Worm (Caenorhabditis elegans) whole organism, L3 larva: ENCODE measurements around the gene eif-3.D.
A peak's percentile ranks its signal among the peaks of the same experiment; 100 is the strongest.

Experiments used
- R02D3.7 ChIP-seq: fragments of 150-350 bp; optimal IDR thresholded peaks from 2 replicates; lab custom pipeline; 2014; ENCODE audit warnings: missing biosample characterization, missing genetic modification characterization
- ZK546.5 ChIP-seq: sonication (generic microtip); optimal IDR thresholded peaks from 2 replicates; lab custom pipeline; 2017; ENCODE audit warnings: missing biosample characterization, missing genetic modification characterization
- aly-2 ChIP-seq: fragments of 150-350 bp; optimal IDR thresholded peaks from 2 replicates; lab custom pipeline; 2014; ENCODE audit warnings: missing biosample characterization, missing genetic modification characterization
- ama-1 ChIP-seq: fragments of 150-350 bp; optimal IDR thresholded peaks from 2 replicates; lab custom pipeline; 2018
- ceh-16 ChIP-seq: sonication (generic microtip); optimal IDR thresholded peaks from 2 replicates; lab custom pipeline; 2017; ENCODE audit warnings: missing biosample characterization, missing genetic modification characterization
- ceh-28 ChIP-seq: fragments of 150-350 bp; optimal IDR thresholded peaks from 2 replicates; lab custom pipeline; 2014; ENCODE audit warnings: missing biosample characterization, missing genetic modification reagents, missing genetic modification characterization
- ceh-82 ChIP-seq: fragments of 150-350 bp; optimal IDR thresholded peaks from 2 replicates; lab custom pipeline; 2014; ENCODE audit warnings: missing biosample characterization, missing genetic modification characterization
- ceh-9 ChIP-seq: sonication (generic microtip); optimal IDR thresholded peaks from 2 replicates; lab custom pipeline; 2018; ENCODE audit warnings: missing biosample characterization, missing genetic modification characterization
- daf-12 ChIP-seq: fragments of 150-350 bp; optimal IDR thresholded peaks from 2 replicates; lab custom pipeline; 2014; ENCODE audit warnings: missing biosample characterization, missing genetic modification reagents, missing genetic modification characterization
- egl-27 ChIP-seq: sonication (generic microtip); optimal IDR thresholded peaks from 4 replicates; lab custom pipeline; 2017; ENCODE audit warnings: missing biosample characterization, missing genetic modification reagents, missing genetic modification characterization
- egl-5 ChIP-seq: fragments of 150-350 bp; optimal IDR thresholded peaks from 2 replicates; lab custom pipeline; 2017; ENCODE audit warnings: missing biosample characterization, missing genetic modification reagents, missing genetic modification characterization, inconsistent platforms
- elt-1 ChIP-seq: fragments of 150-350 bp; optimal IDR thresholded peaks from 2 replicates; lab custom pipeline; 2014; ENCODE audit warnings: missing biosample characterization, missing genetic modification characterization
- elt-2 ChIP-seq: sonication (generic microtip); optimal IDR thresholded peaks from 2 replicates; lab custom pipeline; 2016; ENCODE audit warnings: missing genetic modification reagents, mild to moderate bottlenecking, missing genetic modification characterization, missing compliant biosample characterization
- elt-3 ChIP-seq, 3 experiments: fragments of 150-350 bp in 1 of 3; sonication (generic microtip) in 2 of 3; optimal IDR thresholded peaks; 2 replicates in 2 of 3; 4 replicates in 1 of 3; lab custom pipeline; 2014 to 2017; ENCODE audit warnings: missing biosample characterization in 3 of 3, missing genetic modification characterization in 3 of 3
- eor-1 ChIP-seq, 2 experiments: fragments of 150-350 bp; optimal IDR thresholded peaks; 2 replicates each; lab custom pipeline; 2014 to 2018; ENCODE audit warnings: missing biosample characterization in 2 of 2, missing genetic modification characterization in 2 of 2
- fkh-10 ChIP-seq: sonication (generic microtip); optimal IDR thresholded peaks from 2 replicates; lab custom pipeline; 2017; ENCODE audit warnings: missing biosample characterization, missing genetic modification reagents, missing genetic modification characterization
- fkh-2 ChIP-seq: fragments of 150-350 bp; optimal IDR thresholded peaks from 2 replicates; lab custom pipeline; 2014; ENCODE audit warnings: missing biosample characterization, missing genetic modification reagents, missing genetic modification characterization
- fos-1 ChIP-seq: fragments of 150-350 bp; optimal IDR thresholded peaks from 2 replicates; lab custom pipeline; 2014; ENCODE audit warnings: missing biosample characterization, missing genetic modification characterization
- hmg-11 ChIP-seq: sonication (generic microtip); optimal IDR thresholded peaks from 2 replicates; lab custom pipeline; 2016; ENCODE audit warnings: missing genetic modification characterization, missing compliant biosample characterization
- jun-1 ChIP-seq: fragments of 150-350 bp; optimal IDR thresholded peaks from 2 replicates; lab custom pipeline; 2014; ENCODE audit warnings: missing biosample characterization, missing genetic modification reagents, missing genetic modification characterization
- lin-15B ChIP-seq: fragments of 150-350 bp; optimal IDR thresholded peaks from 2 replicates; lab custom pipeline; 2014; ENCODE audit warnings: missing biosample characterization, missing genetic modification characterization
- lin-39 ChIP-seq: fragments of 150-350 bp; optimal IDR thresholded peaks from 2 replicates; lab custom pipeline; 2018; ENCODE audit warnings: missing biosample characterization, missing genetic modification reagents, missing genetic modification characterization
- lsy-12 ChIP-seq: sonication (generic microtip); optimal IDR thresholded peaks from 2 replicates; lab custom pipeline; 2016; ENCODE audit warnings: mild to moderate bottlenecking, missing genetic modification characterization, missing compliant biosample characterization
- mdl-1 ChIP-seq: fragments of 150-350 bp; optimal IDR thresholded peaks from 2 replicates; lab custom pipeline; 2014; ENCODE audit warnings: missing biosample characterization, missing genetic modification characterization
- mml-1 ChIP-seq: fragments of 150-350 bp; sonication (generic microtip); optimal IDR thresholded peaks from 3 replicates; lab custom pipeline; 2014; ENCODE audit warnings: missing biosample characterization, missing genetic modification characterization
- nfya-1 ChIP-seq: sonication (generic microtip); optimal IDR thresholded peaks from 2 replicates; lab custom pipeline; 2017; ENCODE audit warnings: missing genetic modification characterization, mild to moderate bottlenecking, missing compliant biosample characterization, antibody characterized with exemption, moderate library complexity; ENCODE audit not compliant: insufficient read depth
- nhr-11 ChIP-seq: fragments of 150-350 bp; optimal IDR thresholded peaks from 2 replicates; lab custom pipeline; 2014; ENCODE audit warnings: missing biosample characterization, missing genetic modification characterization
- nhr-12 ChIP-seq: fragments of 150-350 bp; optimal IDR thresholded peaks from 2 replicates; lab custom pipeline; 2014; ENCODE audit warnings: missing biosample characterization, missing genetic modification characterization
- nhr-23 ChIP-seq: fragments of 150-350 bp; optimal IDR thresholded peaks from 2 replicates; lab custom pipeline; 2014; ENCODE audit warnings: missing biosample characterization, missing genetic modification reagents, missing genetic modification characterization
- nhr-237 ChIP-seq: fragments of 150-350 bp; optimal IDR thresholded peaks from 2 replicates; lab custom pipeline; 2014; ENCODE audit warnings: missing biosample characterization, missing genetic modification characterization
- nhr-25 ChIP-seq: sonication (generic microtip); optimal IDR thresholded peaks from 2 replicates; lab custom pipeline; 2017; ENCODE audit warnings: missing biosample characterization, missing genetic modification characterization
- nhr-28 ChIP-seq: fragments of 150-350 bp; optimal IDR thresholded peaks from 2 replicates; lab custom pipeline; 2014; ENCODE audit warnings: missing biosample characterization, missing genetic modification characterization
- nhr-43 ChIP-seq: sonication (generic microtip); optimal IDR thresholded peaks from 2 replicates; lab custom pipeline; 2016; ENCODE audit warnings: mild to moderate bottlenecking, missing genetic modification characterization, missing compliant biosample characterization; ENCODE audit not compliant: poor library complexity, severe bottlenecking
- nhr-67 ChIP-seq: fragments of 150-350 bp; optimal IDR thresholded peaks from 2 replicates; lab custom pipeline; 2014; ENCODE audit warnings: missing biosample characterization, missing genetic modification characterization
- nhr-76 ChIP-seq: fragments of 150-350 bp; sonication (generic microtip); optimal IDR thresholded peaks from 5 replicates; lab custom pipeline; 2014; ENCODE audit warnings: missing biosample characterization, missing genetic modification characterization
- nhr-77 ChIP-seq: fragments of 150-350 bp; optimal IDR thresholded peaks from 2 replicates; lab custom pipeline; 2014; ENCODE audit warnings: missing biosample characterization, missing genetic modification characterization
- pha-4 ChIP-seq: fragments of 150-350 bp; optimal IDR thresholded peaks from 2 replicates; lab custom pipeline; 2014; ENCODE audit warnings: missing biosample characterization, missing genetic modification reagents, missing genetic modification characterization
- pqm-1 ChIP-seq: fragments of 150-350 bp; optimal IDR thresholded peaks from 2 replicates; lab custom pipeline; 2017; ENCODE audit warnings: missing biosample characterization, missing genetic modification characterization, inconsistent platforms
- sea-2 ChIP-seq: fragments of 150-350 bp; sonication (generic microtip); optimal IDR thresholded peaks from 4 replicates; lab custom pipeline; 2014; ENCODE audit warnings: missing biosample characterization, missing genetic modification reagents, missing genetic modification characterization
- skn-1 ChIP-seq: fragments of 150-350 bp; optimal IDR thresholded peaks from 2 replicates; lab custom pipeline; 2014; ENCODE audit warnings: missing biosample characterization, missing genetic modification characterization
- snpc-4 ChIP-seq: fragments of 150-350 bp; optimal IDR thresholded peaks from 2 replicates; lab custom pipeline; 2014; ENCODE audit warnings: missing biosample characterization, missing genetic modification characterization
- tbx-2 ChIP-seq: sonication (generic microtip); optimal IDR thresholded peaks from 2 replicates; lab custom pipeline; 2016; ENCODE audit warnings: mild to moderate bottlenecking, missing genetic modification characterization, missing compliant biosample characterization
- unc-39 ChIP-seq: sonication (generic microtip); optimal IDR thresholded peaks from 4 replicates; lab custom pipeline; 2017; ENCODE audit warnings: missing biosample characterization, missing genetic modification characterization
- unc-62 ChIP-seq: fragments of 150-350 bp; sonication (generic microtip); optimal IDR thresholded peaks from 4 replicates; lab custom pipeline; 2014; ENCODE audit warnings: missing biosample characterization, missing genetic modification reagents, missing genetic modification characterization
- zag-1 ChIP-seq: fragments of 150-350 bp; optimal IDR thresholded peaks from 2 replicates; lab custom pipeline; 2014; ENCODE audit warnings: missing biosample characterization, missing genetic modification characterization
- ztf-11 ChIP-seq: fragments of 150-350 bp; optimal IDR thresholded peaks from 2 replicates; lab custom pipeline; 2014; ENCODE audit warnings: missing biosample characterization, missing genetic modification characterization
- ztf-4 ChIP-seq: fragments of 150-350 bp; optimal IDR thresholded peaks from 2 replicates; lab custom pipeline; 2014; ENCODE audit warnings: missing biosample characterization, missing genetic modification characterization

Gene eif-3.D

DNA sequence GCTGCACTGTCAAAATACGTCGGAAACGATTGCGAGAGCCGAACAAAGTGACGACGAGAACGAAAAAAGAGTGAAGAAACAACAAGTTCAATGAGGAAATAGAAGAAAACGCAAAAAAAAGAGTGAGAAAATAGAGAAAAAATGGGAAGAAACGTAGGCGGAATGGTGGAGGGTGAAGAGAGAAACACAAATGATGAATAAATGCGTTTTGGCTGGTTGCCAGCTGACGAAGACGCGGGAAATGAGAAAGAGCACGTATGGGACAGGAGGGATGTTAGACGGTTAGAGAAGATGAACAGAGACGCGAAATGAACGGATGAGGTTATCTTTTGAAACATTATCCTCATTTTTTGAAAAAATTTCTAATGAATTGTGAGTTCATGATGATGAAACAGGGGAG, 13.6 kb upstream of the eif-3.D start:
- no peak for TF ChIP-seq ZK546.5 (tag; lab: Kevin White, UChicago)
- no peak for TF ChIP-seq pqm-1 (tag; lab: Kevin White, UChicago)
- TF ChIP-seq nhr-77 = no peak
- TF ChIP-seq mdl-1 = no peak
- TF ChIP-seq nfya-1 (tag; lab: Kevin White, UChicago) = peak; percentile 85
- TF ChIP-seq pha-4 (tag; lab: Kevin White, UChicago) = peak; percentile 74
- no peak for TF ChIP-seq unc-39 (tag; lab: Kevin White, UChicago)
- peak; percentile 9 for TF ChIP-seq tbx-2 (tag; lab: Kevin White, UChicago)
- TF ChIP-seq nhr-67 (tag; lab: Kevin White, UChicago) = no peak
- TF ChIP-seq lin-15B = peak; percentile 32
- no peak for TF ChIP-seq skn-1
- TF ChIP-seq sea-2 (GFP tag; lab: Kevin White, UChicago) = no peak
- no peak for TF ChIP-seq zag-1
- TF ChIP-seq fkh-10 = peak; percentile 7
- TF ChIP-seq nhr-11 (tag; lab: Kevin White, UChicago) = no peak
- TF ChIP-seq egl-27 (tag; lab: Kevin White, UChicago) = no peak
- peak; percentile 86 for TF ChIP-seq egl-5 (tag; lab: Kevin White, UChicago)
- TF ChIP-seq jun-1 (tag; lab: Kevin White, UChicago) = peak; percentile 38
- TF ChIP-seq nhr-28 (tag; lab: Kevin White, UChicago) = no peak
- peak; percentile 11 for TF ChIP-seq lsy-12 (tag; lab: Kevin White, UChicago)
- TF ChIP-seq ztf-4 (tag; lab: Kevin White, UChicago) = no peak
- TF ChIP-seq nhr-23 (tag; lab: Kevin White, UChicago) = peak; percentile 40
- no peak for TF ChIP-seq ceh-82
- no peak for TF ChIP-seq aly-2
- TF ChIP-seq daf-12 (tag; lab: Kevin White, UChicago) = no peak
- TF ChIP-seq lin-39 = peak; percentile 61
- no peak for TF ChIP-seq ama-1
- peak; percentile 46 for TF ChIP-seq snpc-4 (tag; lab: Kevin White, UChicago)
- TF ChIP-seq eor-1 (tag; optimal IDR thresholded peaks at IDR 0.05; lab: Kevin White, UChicago) = no peak
- no peak for TF ChIP-seq nhr-237 (tag; lab: Kevin White, UChicago)
- TF ChIP-seq mml-1 (tag; lab: Kevin White, UChicago) = no peak
- TF ChIP-seq fos-1 (tag; lab: Kevin White, UChicago) = no peak
- peak; percentile 31 for TF ChIP-seq elt-2 (tag; lab: Kevin White, UChicago)
- no peak for TF ChIP-seq nhr-76 (tag; lab: Kevin White, UChicago)
- no peak for TF ChIP-seq ztf-11 (tag; lab: Kevin White, UChicago)
- peak; percentile 39 for TF ChIP-seq hmg-11 (tag; lab: Kevin White, UChicago)
- no peak for TF ChIP-seq ceh-9 (tag; lab: Kevin White, UChicago)
- TF ChIP-seq nhr-43 = no peak
- peak; percentile 2 for TF ChIP-seq R02D3.7 (tag; lab: Kevin White, UChicago)
- TF ChIP-seq nhr-12 (tag; lab: Kevin White, UChicago) = no peak
- no peak for TF ChIP-seq unc-62
- no peak for TF ChIP-seq fkh-2 (tag; lab: Kevin White, UChicago)
- no peak for TF ChIP-seq ceh-28 (tag; lab: Kevin White, UChicago)
- no peak for TF ChIP-seq ceh-16 (tag; lab: Kevin White, UChicago)
- no peak for TF ChIP-seq elt-3 (tag; optimal IDR thresholded peaks at IDR 0.05; lab: Kevin White, UChicago)
- no peak for TF ChIP-seq elt-1 (tag; lab: Kevin White, UChicago)
- peak; percentile 54 for TF ChIP-seq nhr-25 (tag; lab: Kevin White, UChicago)

DNA sequence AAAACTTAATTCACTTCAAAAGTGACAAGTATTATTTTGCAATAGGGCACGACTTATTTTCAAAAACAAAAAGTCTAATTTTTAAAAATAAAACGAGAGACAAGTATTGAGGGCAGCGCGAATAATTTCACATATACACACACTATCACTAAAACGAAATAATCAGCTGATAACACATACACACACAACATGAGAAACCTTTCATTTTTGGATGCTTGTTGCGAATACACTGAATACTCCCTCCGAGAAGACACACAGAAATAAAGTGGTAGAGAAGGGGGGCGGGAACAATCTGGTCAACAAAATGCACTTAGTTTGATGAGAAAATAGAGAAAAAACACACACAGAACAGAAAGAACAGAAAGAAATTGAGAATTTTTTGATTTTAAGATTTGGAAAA, 13.0 kb upstream of the eif-3.D start:
- TF ChIP-seq snpc-4 (tag; lab: Kevin White, UChicago) (no peak), pqm-1 (tag; lab: Kevin White, UChicago) (peak; percentile 4), elt-2 (tag; lab: Kevin White, UChicago) (peak; percentile 45)
